Worm (Caenorhabditis elegans) whole organism, young adult: ENCODE measurements around the gene Y69H2.3.

ENCODE experiments used
- F39B2.1 ChIP-seq: fragments of 200-800 bp; sonication (Bioruptor generic); IDR thresholded peaks from 2 replicates; pipeline ENCODE4 v1.3.6; 2022; ENCODE audit warnings: missing genetic modification reagents, missing genetic modification characterization, missing compliant biosample characterization
- F49E8.2 ChIP-seq: sonication (generic microtip); optimal IDR thresholded peaks from 3 replicates; lab custom pipeline; 2017; ENCODE audit warnings: missing genetic modification characterization, mild to moderate bottlenecking, missing compliant biosample characterization, antibody characterized with exemption, moderate library complexity; ENCODE audit not compliant: insufficient read depth
- nfyb-1 ChIP-seq: fragments of 200-800 bp; sonication (Bioruptor generic); IDR thresholded peaks from 2 replicates; pipeline ENCODE4 v1.3.6; 2022; ENCODE audit warnings: missing genetic modification reagents, missing genetic modification characterization, missing compliant biosample characterization

DNA sequence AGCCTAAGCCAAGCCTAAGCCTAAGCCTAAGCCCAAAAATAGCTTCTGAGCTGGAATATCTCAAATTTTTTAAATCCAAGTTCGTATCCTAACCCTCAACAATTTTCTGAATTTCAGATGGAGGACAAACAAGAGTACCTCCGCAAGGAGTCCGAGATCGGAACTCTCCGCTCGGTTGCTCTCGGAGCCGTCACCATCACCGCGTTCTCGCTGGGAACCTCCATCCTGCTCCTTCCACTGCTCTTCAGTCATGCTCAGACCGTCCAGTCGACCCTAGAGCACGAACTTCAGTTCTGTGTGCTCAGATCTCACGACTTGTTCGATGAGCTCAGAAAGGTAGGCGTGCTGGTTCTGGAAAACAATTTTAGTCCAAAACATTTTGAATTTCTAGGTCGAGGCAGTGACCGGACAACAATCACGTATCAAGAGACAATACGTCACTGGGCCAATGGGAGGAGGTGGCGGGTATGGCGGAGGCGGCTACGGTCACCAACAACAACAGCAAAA is 25.5 kb downstream of the Y69H2.3 start, which contains the start of gene col-42:
- TF ChIP-seq nfyb-1 (GFP tag; lab: Robert Waterston, UW) (0 out of 2 replicates have a peak, but pooled peaks have one; percentile 8), F49E8.2 (no peak), F39B2.1 (GFP tag; lab: Robert Waterston, UW) (no peak)
